Worm (Caenorhabditis elegans): ENCODE measurements around the gene Y39C12A.9.

The Y39C12A.9 gene

DNA sequence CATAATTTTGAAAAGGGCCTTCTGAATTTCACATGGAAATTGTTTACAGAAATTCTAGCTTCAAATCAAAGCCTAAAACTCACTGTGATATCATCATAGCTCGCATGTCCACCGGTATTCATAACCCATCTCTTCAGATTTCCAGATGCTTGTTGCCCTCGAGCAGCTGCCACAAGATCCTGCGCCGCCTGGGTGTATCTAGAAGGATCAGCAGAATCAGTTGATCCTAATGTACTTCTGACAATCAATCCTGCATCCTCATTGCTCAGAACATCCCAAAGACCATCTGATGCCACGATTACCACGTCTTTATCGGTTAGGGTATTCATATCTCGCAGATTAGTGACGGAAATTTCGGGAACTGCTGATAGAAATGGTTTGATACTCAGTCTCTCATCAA, 6.9 kb upstream of the Y39C12A.9 start:
- no peak for TF ChIP-seq ceh-43 (GFP tag; optimal IDR thresholded peaks at IDR 0.05)
- no peak for TF ChIP-seq sptf-1 (tag; optimal IDR thresholded peaks at IDR 0.05)
- TF ChIP-seq bed-3 (GFP tag; optimal IDR thresholded peaks at IDR 0.05) = no peak
- TF ChIP-seq sem-2 (GFP tag; optimal IDR thresholded peaks at IDR 0.05) = no peak
- no peak for TF ChIP-seq unc-39 (tag; optimal IDR thresholded peaks at IDR 0.05)
- TF ChIP-seq nhr-76 (tag; optimal IDR thresholded peaks at IDR 0.05) = no peak
- TF ChIP-seq flh-1 (GFP tag; optimal IDR thresholded peaks at IDR 0.05) = no peak
- no peak for TF ChIP-seq cnd-1 (tag; optimal IDR thresholded peaks at IDR 0.05)
- TF ChIP-seq lin-32 (GFP tag; optimal IDR thresholded peaks at IDR 0.05) = no peak
- no peak for TF ChIP-seq lsy-2 (tag; optimal IDR thresholded peaks at IDR 0.05)

DNA sequence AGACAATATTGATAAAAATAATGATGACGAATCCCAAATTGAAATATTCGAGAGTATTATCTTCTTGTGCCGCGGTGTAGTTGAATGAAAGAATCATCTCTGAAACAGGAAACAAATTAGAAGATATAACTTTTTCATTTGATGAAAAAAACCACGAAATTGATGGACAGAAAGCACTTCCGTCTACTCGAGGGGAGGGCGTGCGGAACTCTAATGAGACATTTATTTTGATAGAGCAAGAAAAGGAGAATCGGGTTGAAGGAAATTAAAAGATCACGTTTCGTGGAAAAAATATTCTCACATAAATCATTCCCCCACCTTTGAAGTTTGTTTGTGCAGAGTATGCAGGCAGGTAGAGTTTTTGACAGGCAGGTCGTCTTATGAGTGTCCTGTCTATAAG, 2.3 kb upstream of the Y39C12A.9 start, which contains the start of gene sre-14:
TSS of gene sre-14 (minus strand) at position 101 of the 400 bp plus-strand sequence.
- no peak for TF ChIP-seq ces-1 (GFP tag; optimal IDR thresholded peaks at IDR 0.05)
- TF ChIP-seq lin-32 (GFP tag; optimal IDR thresholded peaks at IDR 0.05) = no peak
- TF ChIP-seq elt-1 (tag; optimal IDR thresholded peaks at IDR 0.05; ENCODE audit: borderline replicate concordance, insufficient read depth) = no peak
- no peak for TF ChIP-seq cnd-1 (tag; optimal IDR thresholded peaks at IDR 0.05)
- no peak for TF ChIP-seq bed-3 (GFP tag; optimal IDR thresholded peaks at IDR 0.05)
- no peak for TF ChIP-seq M03D4.4 (tag; optimal IDR thresholded peaks at IDR 0.05)
- no peak for TF ChIP-seq sptf-1 (tag; optimal IDR thresholded peaks at IDR 0.05)
- no peak for TF ChIP-seq ceh-39 (tag; optimal IDR thresholded peaks at IDR 0.05)

DNA sequence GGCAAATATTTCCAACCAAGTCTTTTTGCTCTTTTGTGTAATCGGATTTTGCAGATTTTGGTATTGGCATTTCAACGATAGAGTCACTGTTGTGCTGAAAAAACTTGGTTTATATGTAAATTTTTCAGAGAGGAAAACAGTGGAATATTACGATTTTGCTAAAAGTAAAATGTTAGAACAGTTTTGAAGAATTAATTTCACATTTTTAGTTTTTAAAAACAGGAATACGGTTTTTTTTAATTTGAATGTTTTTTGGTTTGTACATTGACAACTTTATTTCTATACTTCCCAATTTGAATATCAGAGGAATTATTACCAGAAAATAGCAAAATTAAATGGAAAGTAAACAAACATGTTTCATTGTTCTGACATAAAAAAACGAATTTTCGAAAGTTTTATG, 6.4 kb downstream of the Y39C12A.9 start, which contains the start of gene dnj-26:
TSS of gene dnj-26 (minus strand) at position 101 of the 400 bp plus-strand sequence.
- TF ChIP-seq ceh-39 (tag; optimal IDR thresholded peaks at IDR 0.05) = no peak
- no peak for TF ChIP-seq zip-8 (tag; optimal IDR thresholded peaks at IDR 0.05)
- no peak for TF ChIP-seq nhr-2 (tag; optimal IDR thresholded peaks at IDR 0.05)
- TF ChIP-seq ham-2 (GFP tag; optimal IDR thresholded peaks at IDR 0.05) = no peak
- TF ChIP-seq hlh-1 (tag; optimal IDR thresholded peaks at IDR 0.05) = no peak
- no peak for TF ChIP-seq nhr-76 (tag; optimal IDR thresholded peaks at IDR 0.05)
- no peak for TF ChIP-seq flh-1 (GFP tag; optimal IDR thresholded peaks at IDR 0.05)

DNA sequence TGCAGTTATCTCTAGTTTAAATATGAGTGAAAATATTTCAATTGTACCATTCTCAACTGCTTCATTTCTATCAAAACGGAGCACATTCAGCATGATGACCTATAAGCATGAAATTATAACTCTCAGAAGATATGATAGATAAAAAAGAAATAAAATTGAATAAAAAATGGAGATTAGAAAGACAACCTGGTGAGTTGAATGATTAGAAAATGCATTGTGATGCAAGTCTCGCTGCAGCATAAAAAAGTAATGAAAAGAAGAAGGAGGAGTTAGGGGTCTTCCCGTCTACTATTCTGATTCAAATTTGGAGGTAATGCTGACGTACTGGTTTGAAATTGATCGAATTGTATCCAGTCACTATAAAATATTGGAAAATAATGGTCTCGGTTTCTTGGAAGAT, 14.3 kb downstream of the Y39C12A.9 start, which contains the start of gene sre-15:
TSS of gene sre-15 (minus strand) at position 101 of the 400 bp plus-strand sequence.
- no peak for TF ChIP-seq nhr-12 (tag; optimal IDR thresholded peaks at IDR 0.05)
- TF ChIP-seq ceh-43 (GFP tag; optimal IDR thresholded peaks at IDR 0.05) = no peak
- no peak for TF ChIP-seq nhr-2 (tag; optimal IDR thresholded peaks at IDR 0.05)
- no peak for TF ChIP-seq unc-120 (tag; optimal IDR thresholded peaks at IDR 0.05; ENCODE audit: poor library complexity, severe bottlenecking)
- TF ChIP-seq sptf-1 (tag; optimal IDR thresholded peaks at IDR 0.05) = no peak
- TF ChIP-seq lsy-2 (tag; optimal IDR thresholded peaks at IDR 0.05) = no peak
- TF ChIP-seq blmp-1 (tag; optimal IDR thresholded peaks at IDR 0.05) = no peak
- TF ChIP-seq flh-1 (GFP tag; optimal IDR thresholded peaks at IDR 0.05) = no peak
- no peak for TF ChIP-seq elt-1 (tag; optimal IDR thresholded peaks at IDR 0.05; ENCODE audit: borderline replicate concordance, insufficient read depth)

DNA sequence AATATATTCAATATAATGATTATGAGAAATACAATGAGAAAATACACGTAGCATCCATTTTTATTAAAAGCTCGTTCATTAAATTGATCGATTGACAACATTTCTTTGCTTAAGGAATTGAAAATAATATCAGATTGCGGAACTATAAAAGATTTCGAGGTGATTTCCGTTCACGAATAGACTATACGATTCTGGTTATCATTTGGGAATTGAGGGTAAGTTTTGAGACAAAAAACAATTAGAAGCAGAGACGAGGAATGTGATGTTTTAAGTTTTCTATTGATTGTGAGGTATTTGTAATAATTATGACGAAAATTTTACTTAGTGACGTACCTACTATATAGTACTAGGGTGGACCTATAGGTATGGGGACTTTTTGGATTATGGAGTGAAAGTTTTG, 20.2 kb downstream of the Y39C12A.9 start, which contains the start of gene sre-19:
TSS of gene sre-19 (minus strand) at position 101 of the 400 bp plus-strand sequence.
- TF ChIP-seq sem-2 (GFP tag; optimal IDR thresholded peaks at IDR 0.05) (no peak), pha-4 (tag; optimal IDR thresholded peaks at IDR 0.05) (no peak), ham-2 (GFP tag; optimal IDR thresholded peaks at IDR 0.05) (no peak), elt-1 (tag; optimal IDR thresholded peaks at IDR 0.05; ENCODE audit: borderline replicate concordance, insufficient read depth) (no peak), elt-3 (tag; optimal IDR thresholded peaks at IDR 0.05) (no peak), snpc-4 (tag; optimal IDR thresholded peaks at IDR 0.05) (no peak), ceh-39 (tag; optimal IDR thresholded peaks at IDR 0.05) (no peak), nhr-237 (tag; optimal IDR thresholded peaks at IDR 0.05) (no peak), sptf-1 (tag; optimal IDR thresholded peaks at IDR 0.05) (no peak), lsy-2 (tag; optimal IDR thresholded peaks at IDR 0.05) (no peak), bed-3 (GFP tag; optimal IDR thresholded peaks at IDR 0.05) (no peak), cnd-1 (tag; optimal IDR thresholded peaks at IDR 0.05) (no peak), blmp-1 (tag; optimal IDR thresholded peaks at IDR 0.05) (no peak), mab-5 (tag; optimal IDR thresholded peaks at IDR 0.05) (no peak), lin-32 (GFP tag; optimal IDR thresholded peaks at IDR 0.05) (no peak), ztf-11 (tag; optimal IDR thresholded peaks at IDR 0.05) (no peak), nhr-76 (tag; optimal IDR thresholded peaks at IDR 0.05) (no peak), nhr-12 (tag; optimal IDR thresholded peaks at IDR 0.05) (no peak), lin-13 (tag; optimal IDR thresholded peaks at IDR 0.05) (no peak), zip-8 (tag; optimal IDR thresholded peaks at IDR 0.05) (no peak)

DNA sequence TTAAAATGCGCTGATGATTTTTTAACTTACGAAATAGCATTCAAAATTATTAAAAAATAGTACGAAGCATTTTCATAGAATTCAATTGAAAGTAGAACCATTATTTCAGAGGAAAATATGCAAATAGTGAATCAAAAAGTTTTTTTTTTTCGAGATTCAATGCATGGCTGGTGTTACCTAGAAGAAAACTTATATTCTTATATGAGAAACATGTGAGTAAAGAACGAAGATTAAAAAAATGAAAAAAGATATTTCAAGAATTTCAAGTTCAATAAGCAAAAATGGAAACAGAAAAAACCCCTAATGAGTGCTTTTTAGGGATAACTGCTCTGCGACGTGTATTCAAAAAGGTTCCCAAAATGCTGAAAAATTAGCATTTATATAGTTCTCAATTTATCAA, 23.0 kb downstream of the Y39C12A.9 start, which contains the start of gene sre-16:
TSS of gene sre-16 (minus strand) at position 101 of the 400 bp plus-strand sequence.
- TF ChIP-seq zip-8 (tag; optimal IDR thresholded peaks at IDR 0.05) (no peak), ham-2 (GFP tag; optimal IDR thresholded peaks at IDR 0.05) (no peak), unc-62 (GFP tag; optimal IDR thresholded peaks at IDR 0.05) (no peak), sem-2 (GFP tag; optimal IDR thresholded peaks at IDR 0.05) (no peak), lin-13 (tag; optimal IDR thresholded peaks at IDR 0.05) (no peak), lsy-2 (tag; optimal IDR thresholded peaks at IDR 0.05) (no peak), mep-1 (tag; optimal IDR thresholded peaks at IDR 0.05) (no peak), ceh-83 (GFP tag; optimal IDR thresholded peaks at IDR 0.05) (no peak), unc-120 (tag; optimal IDR thresholded peaks at IDR 0.05; ENCODE audit: poor library complexity, severe bottlenecking) (no peak), nhr-12 (tag; optimal IDR thresholded peaks at IDR 0.05) (no peak), elt-3 (tag; optimal IDR thresholded peaks at IDR 0.05) (no peak), bed-3 (GFP tag; optimal IDR thresholded peaks at IDR 0.05) (no peak), drap-1 (GFP tag; optimal IDR thresholded peaks at IDR 0.05) (no peak), tbx-8 (GFP tag; optimal IDR thresholded peaks at IDR 0.05) (no peak), unc-39 (tag; optimal IDR thresholded peaks at IDR 0.05) (no peak), mls-2 (tag; optimal IDR thresholded peaks at IDR 0.05) (no peak), nhr-28 (tag; optimal IDR thresholded peaks at IDR 0.05) (no peak)

Data from whole organism, mixed stage, embryonic.